Fruit fly (Drosophila melanogaster) whole organism, embryonic: Measurements from ENCODE around the gene MED18.

Source experiments
- Atf-2 ChIP-seq: fragments of 200-800 bp; sonication (Bioruptor generic); optimal IDR thresholded peaks from 2 replicates; lab custom pipeline; 2016; ENCODE audit warnings: missing biosample characterization, missing genetic modification characterization
- Atf6 ChIP-seq: fragments of 200-800 bp; sonication (Bioruptor generic); IDR thresholded peaks from 2 replicates; pipeline ENCODE4 v1.3.6; 2022; ENCODE audit warnings: missing biosample characterization, missing genetic modification characterization
- CG10147 ChIP-seq: fragments of 200-800 bp; sonication (Bioruptor generic); optimal IDR thresholded peaks from 2 replicates; lab custom pipeline; 2019; ENCODE audit warnings: missing biosample characterization, mild to moderate bottlenecking, missing genetic modification characterization, moderate library complexity
- CG10565 ChIP-seq: fragments of 200-800 bp; sonication (Bioruptor generic); optimal IDR thresholded peaks from 3 replicates; lab custom pipeline; 2016; ENCODE audit warnings: missing biosample characterization, mild to moderate bottlenecking, missing genetic modification characterization
- CG11398 ChIP-seq: fragments of 200-800 bp; sonication (Bioruptor generic); optimal IDR thresholded peaks from 2 replicates; lab custom pipeline; 2016; ENCODE audit warnings: missing biosample characterization, missing genetic modification characterization
- CG12391 ChIP-seq: fragments of 200-800 bp; sonication (Bioruptor generic); optimal IDR thresholded peaks from 3 replicates; lab custom pipeline; 2018; ENCODE audit warnings: missing biosample characterization, mild to moderate bottlenecking, missing genetic modification characterization, moderate library complexity
- CG14014 ChIP-seq: fragments of 200-800 bp; sonication (Bioruptor generic); IDR thresholded peaks from 2 replicates; pipeline ENCODE4 v1.3.6; 2022; ENCODE audit warnings: missing biosample characterization, missing genetic modification characterization
- CG2678 ChIP-seq: fragments of 200-800 bp; sonication (Bioruptor generic); optimal IDR thresholded peaks from 3 replicates; lab custom pipeline; 2019; ENCODE audit warnings: missing biosample characterization, mild to moderate bottlenecking, missing genetic modification characterization, moderate library complexity
- CG3163 ChIP-seq: fragments of 200-800 bp; sonication (Bioruptor generic); optimal IDR thresholded peaks from 3 replicates; lab custom pipeline; 2016; ENCODE audit warnings: missing biosample characterization, missing genetic modification characterization
- CG32767 ChIP-seq: fragments of 200-800 bp; sonication (Bioruptor generic); IDR thresholded peaks from 2 replicates; pipeline ENCODE4 v1.3.6; 2022; ENCODE audit warnings: missing biosample characterization, missing genetic modification characterization
- CG32772 ChIP-seq: fragments of 200-800 bp; sonication (Bioruptor generic); IDR thresholded peaks from 2 replicates; pipeline ENCODE4 v1.3.6; 2022; ENCODE audit warnings: missing biosample characterization, missing genetic modification characterization
- CG34376 ChIP-seq: fragments of 200-800 bp; sonication (Bioruptor generic); optimal IDR thresholded peaks from 2 replicates; lab custom pipeline; 2018; ENCODE audit warnings: missing biosample characterization, mild to moderate bottlenecking, missing genetic modification characterization
- CG4360 ChIP-seq: fragments of 200-800 bp; sonication (Bioruptor generic); IDR thresholded peaks from 2 replicates; pipeline ENCODE4 v1.3.6; 2022; ENCODE audit warnings: missing biosample characterization, missing genetic modification characterization
- CG4820 ChIP-seq: fragments of 200-800 bp; sonication (Bioruptor generic); optimal IDR thresholded peaks from 3 replicates; lab custom pipeline; 2016; ENCODE audit warnings: missing biosample characterization, missing genetic modification characterization
- CG7556 ChIP-seq: fragments of 200-800 bp; sonication (Bioruptor generic); optimal IDR thresholded peaks from 2 replicates; lab custom pipeline; 2017; ENCODE audit warnings: missing biosample characterization, mild to moderate bottlenecking, missing genetic modification characterization
- CG8388 ChIP-seq: fragments of 200-800 bp; sonication (Bioruptor generic); optimal IDR thresholded peaks from 2 replicates; lab custom pipeline; 2019; ENCODE audit warnings: missing biosample characterization, mild to moderate bottlenecking, missing genetic modification characterization, moderate library complexity
- CoRest ChIP-seq: fragments of 200-800 bp; sonication (Bioruptor generic); optimal IDR thresholded peaks from 3 replicates; lab custom pipeline; 2018; ENCODE audit warnings: missing biosample characterization, mild to moderate bottlenecking, missing genetic modification characterization, moderate library complexity
- CrebB ChIP-seq: fragments of 200-800 bp; sonication (Bioruptor generic); optimal IDR thresholded peaks from 3 replicates; lab custom pipeline; 2018; ENCODE audit warnings: missing biosample characterization, mild to moderate bottlenecking, missing genetic modification characterization
- D19A ChIP-seq: fragments of 200-800 bp; optimal IDR thresholded peaks from 3 replicates; lab custom pipeline; 2019; ENCODE audit warnings: missing biosample characterization, mild to moderate bottlenecking, missing genetic modification characterization, moderate library complexity
- Doc3 ChIP-seq: fragments of 200-800 bp; sonication (Bioruptor generic); IDR thresholded peaks from 3 replicates; pipeline ENCODE4 v1.3.6; 2022; ENCODE audit warnings: missing biosample characterization, missing genetic modification characterization; ENCODE audit not compliant: partially characterized antibody
- E2f2 ChIP-seq: fragments of 200-800 bp; sonication (Bioruptor generic); IDR thresholded peaks from 2 replicates; pipeline ENCODE4 v1.3.6; 2022; ENCODE audit warnings: missing biosample characterization, missing genetic modification characterization
- Eip74EF ChIP-seq, 2 experiments: fragments of 200-800 bp in 1 of 2; fragments of >200 bp in 1 of 2; sonication (Bioruptor generic) in 1 of 2; optimal IDR thresholded peaks; 2 replicates each; lab custom pipeline; 2017 to 2019; ENCODE audit warnings: missing biosample characterization in 2 of 2, missing genetic modification characterization in 2 of 2, mild to moderate bottlenecking in 1 of 2, moderate library complexity in 1 of 2
- H2.0 ChIP-seq: fragments of 200-800 bp; sonication (Bioruptor generic); IDR thresholded peaks from 2 replicates; pipeline ENCODE4 v1.3.6; 2022; ENCODE audit warnings: missing biosample characterization, missing genetic modification characterization
- Hmx ChIP-seq: fragments of 200-800 bp; sonication (Bioruptor generic); optimal IDR thresholded peaks from 2 replicates; lab custom pipeline; 2016; ENCODE audit warnings: missing biosample characterization, missing genetic modification characterization
- MTF-1 ChIP-seq: fragments of 200-800 bp; sonication (Bioruptor generic); optimal IDR thresholded peaks from 2 replicates; lab custom pipeline; 2018; ENCODE audit warnings: missing biosample characterization, mild to moderate bottlenecking, missing genetic modification characterization, borderline replicate concordance
- NC2β ChIP-seq: fragments of 200-800 bp; sonication (Bioruptor generic); optimal IDR thresholded peaks from 2 replicates; lab custom pipeline; 2016; ENCODE audit warnings: missing biosample characterization, missing genetic modification characterization
- Sox102F ChIP-seq: fragments of 200-800 bp; sonication (Bioruptor generic); optimal IDR thresholded peaks from 2 replicates; lab custom pipeline; 2018; ENCODE audit warnings: missing biosample characterization, mild to moderate bottlenecking, missing genetic modification characterization, moderate library complexity
- Tbp ChIP-seq: fragments of >200 bp; optimal IDR thresholded peaks from 2 replicates; lab custom pipeline; 2018; ENCODE audit warnings: missing biosample characterization, missing genetic modification characterization
- ato ChIP-seq: fragments of 200-800 bp; sonication (Bioruptor generic); IDR thresholded peaks from 2 replicates; pipeline ENCODE4 v1.3.6; 2022; ENCODE audit warnings: missing biosample characterization, missing genetic modification characterization; ENCODE audit not compliant: partially characterized antibody
- cato ChIP-seq: fragments of 200-800 bp; sonication (Bioruptor generic); optimal IDR thresholded peaks from 2 replicates; lab custom pipeline; 2016; ENCODE audit warnings: missing biosample characterization, missing genetic modification characterization, borderline replicate concordance
- chm ChIP-seq: fragments of 200-800 bp; sonication (Bioruptor generic); IDR thresholded peaks from 2 replicates; pipeline ENCODE4 v1.3.6; 2022; ENCODE audit warnings: missing biosample characterization, missing genetic modification characterization
- dmrt99B ChIP-seq: fragments of 200-800 bp; sonication (Bioruptor generic); optimal IDR thresholded peaks from 2 replicates; lab custom pipeline; 2018; ENCODE audit warnings: missing biosample characterization, mild to moderate bottlenecking, missing genetic modification characterization, moderate library complexity
- dpn ChIP-seq, 2 experiments: fragments of 200-800 bp; sonication (Bioruptor generic); optimal IDR thresholded peaks; 3 replicates each; lab custom pipeline; 2016; ENCODE audit warnings: missing biosample characterization in 2 of 2, missing genetic modification characterization in 2 of 2
- emc ChIP-seq: fragments of 200-800 bp; sonication (Bioruptor generic); optimal IDR thresholded peaks from 2 replicates; lab custom pipeline; 2016; ENCODE audit warnings: missing biosample characterization, missing genetic modification characterization
- fd102C ChIP-seq: fragments of 200-800 bp; sonication (Bioruptor generic); optimal IDR thresholded peaks from 2 replicates; lab custom pipeline; 2018; ENCODE audit warnings: missing biosample characterization, mild to moderate bottlenecking, missing genetic modification characterization, moderate library complexity
- fu2 ChIP-seq: fragments of 200-800 bp; sonication (Bioruptor generic); optimal IDR thresholded peaks from 2 replicates; lab custom pipeline; 2016; ENCODE audit warnings: missing biosample characterization, missing genetic modification characterization
- gcm ChIP-seq: fragments of 200-800 bp; sonication (Bioruptor generic); optimal IDR thresholded peaks from 2 replicates; lab custom pipeline; 2019; ENCODE audit warnings: missing biosample characterization, mild to moderate bottlenecking, missing genetic modification characterization, moderate library complexity
- h ChIP-seq: fragments of >200 bp; optimal IDR thresholded peaks from 2 replicates; lab custom pipeline; 2017
- ham ChIP-seq: fragments of 200-800 bp; sonication (Bioruptor generic); IDR thresholded peaks from 2 replicates; pipeline ENCODE4 v1.3.6; 2022; ENCODE audit warnings: missing biosample characterization, missing genetic modification characterization
- hbn ChIP-seq: fragments of 200-800 bp; sonication (Bioruptor generic); IDR thresholded peaks from 2 replicates; pipeline ENCODE4 v1.3.6; 2022; ENCODE audit warnings: missing biosample characterization, missing genetic modification characterization; ENCODE audit not compliant: partially characterized antibody
- lilli ChIP-seq: fragments of 200-800 bp; sonication (Bioruptor generic); optimal IDR thresholded peaks from 3 replicates; lab custom pipeline; 2016; ENCODE audit warnings: missing biosample characterization, missing genetic modification characterization
- lmd ChIP-seq: fragments of 200-800 bp; sonication (Bioruptor generic); IDR thresholded peaks from 2 replicates; pipeline ENCODE4 v1.3.6; 2022; ENCODE audit warnings: missing biosample characterization, missing genetic modification characterization
- maf-S ChIP-seq: fragments of 200-800 bp; sonication (Bioruptor generic); optimal IDR thresholded peaks from 2 replicates; lab custom pipeline; 2016; ENCODE audit warnings: missing biosample characterization, missing genetic modification characterization
- row ChIP-seq: fragments of 200-800 bp; sonication (Bioruptor generic); IDR thresholded peaks from 3 replicates; pipeline ENCODE4 v1.3.6; 2022; ENCODE audit warnings: missing biosample characterization, missing genetic modification characterization
- schlank ChIP-seq: fragments of 200-800 bp; sonication (Bioruptor generic); optimal IDR thresholded peaks from 2 replicates; lab custom pipeline; 2018; ENCODE audit warnings: missing biosample characterization, mild to moderate bottlenecking, missing genetic modification characterization
- sim ChIP-seq: fragments of 200-800 bp; sonication (Bioruptor generic); IDR thresholded peaks from 2 replicates; pipeline ENCODE4 v1.3.6; 2022; ENCODE audit warnings: missing biosample characterization, missing genetic modification characterization
- tgo ChIP-seq: fragments of 200-800 bp; sonication (Bioruptor generic); IDR thresholded peaks from 3 replicates; pipeline ENCODE4 v1.3.6; 2022; ENCODE audit warnings: missing biosample characterization, missing genetic modification characterization
- tll ChIP-seq, 2 experiments: fragments of 200-800 bp in 1 of 2; fragments of >200 bp in 1 of 2; sonication (Bioruptor generic) in 1 of 2; optimal IDR thresholded peaks; 2 replicates each; lab custom pipeline; 2017 to 2019; ENCODE audit warnings: missing biosample characterization in 2 of 2, missing genetic modification characterization in 2 of 2, mild to moderate bottlenecking in 1 of 2, moderate library complexity in 1 of 2
- vfl ChIP-seq: fragments of 200-800 bp; sonication (Bioruptor generic); optimal IDR thresholded peaks from 2 replicates; lab custom pipeline; 2016; ENCODE audit warnings: missing biosample characterization, missing genetic modification characterization
- zfh1 ChIP-seq: fragments of 200-800 bp; sonication (Bioruptor generic); IDR thresholded peaks from 3 replicates; pipeline ENCODE4 v1.3.6; 2022; ENCODE audit warnings: missing biosample characterization, missing genetic modification characterization

Gene MED18

DNA sequence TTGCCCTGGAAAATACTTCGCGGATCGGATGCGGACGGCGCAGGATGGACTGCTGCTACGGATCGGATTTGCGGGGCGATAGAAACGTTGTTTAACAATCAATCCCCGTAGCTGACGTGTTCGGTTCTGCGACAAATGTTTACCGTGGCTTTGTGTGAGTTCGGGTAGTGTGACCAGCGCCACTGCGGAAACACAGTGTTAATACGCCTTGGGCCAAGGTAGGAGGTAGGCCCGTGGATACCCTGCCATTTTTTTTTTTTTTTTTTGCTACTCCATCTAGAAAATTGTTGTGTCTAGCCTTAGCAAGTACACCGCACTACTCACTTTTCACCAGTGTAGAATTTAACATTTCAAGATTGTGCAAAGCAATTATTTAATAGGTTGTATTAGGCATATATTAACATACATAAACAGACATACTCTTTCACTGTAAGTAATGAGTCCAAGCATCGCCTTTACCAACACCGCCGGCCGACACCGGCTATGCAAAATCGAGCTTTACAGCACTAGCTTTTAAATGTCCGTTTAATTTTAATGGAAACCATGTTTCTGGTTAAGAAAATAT lies 4.0 kb upstream of the MED18 start, which contains the start of gene deltaCOP (continued):
- TF ChIP-seq Eip74EF (GFP tag; optimal IDR thresholded peaks at IDR 0.05; lab: Kevin White, UChicago) (no peak), MTF-1 (GFP tag; lab: Kevin White, UChicago) (peak; percentile 20), maf-S (GFP tag; lab: Kevin White, UChicago) (peak; percentile 88), NC2β (GFP tag; lab: Kevin White, UChicago) (peak; percentile 89), E2f2 (GFP tag; lab: Robert Waterston, UW) (peak; percentile 68), H2.0 (GFP tag; lab: Robert Waterston, UW) (peak; percentile 72), CG4360 (GFP tag; lab: Robert Waterston, UW) (peak; percentile 26; the same call in 1 of the 2 replicates), Hmx (GFP tag; lab: Kevin White, UChicago) (no peak), tll (GFP tag; optimal IDR thresholded peaks at IDR 0.05; lab: Kevin White, UChicago) (peak in 1 of 2 experiments; percentile 69), CG7556 (GFP tag; lab: Kevin White, UChicago) (peak; percentile 77), lilli (peak; percentile 93), dmrt99B (no peak), Doc3 (GFP tag; lab: Robert Waterston, UW) (no peak), emc (peak; percentile 69), chm (GFP tag; lab: Robert Waterston, UW) (0 out of 2 replicates have a peak, but pooled peaks have one; percentile 29), sim (no peak), fu2 (GFP tag; lab: Kevin White, UChicago) (peak; percentile 94), CG10147 (no peak), CG10565 (GFP tag; lab: Kevin White, UChicago) (peak; percentile 43), CG34376 (GFP tag; lab: Kevin White, UChicago) (peak; percentile 76), hbn (GFP tag; lab: Robert Waterston, UW) (no peak), zfh1 (peak; percentile 70), CG32767 (GFP tag; lab: Robert Waterston, UW) (peak; percentile 72; the same call in 1 of the 2 replicates), gcm (peak; percentile 28), ham (GFP tag; lab: Robert Waterston, UW) (peak; percentile 65; the same call in 1 of the 2 replicates), Sox102F (GFP tag; lab: Kevin White, UChicago) (no peak), CoRest (tag; lab: Kevin White, UChicago) (peak; percentile 84), dpn (GFP tag; optimal IDR thresholded peaks at IDR 0.05; lab: Kevin White, UChicago) (peak; percentile 90 to 94), Atf6 (GFP tag; lab: Robert Waterston, UW) (peak; percentile 84), D19A (tag; lab: Kevin White, UChicago) (peak; percentile 100), row (GFP tag; lab: Robert Waterston, UW) (peak; percentile 99), CG4820 (peak; percentile 80), CG11398 (GFP tag; lab: Kevin White, UChicago) (peak; percentile 86), CG32772 (GFP tag; lab: Robert Waterston, UW) (peak; percentile 87), schlank (tag; lab: Kevin White, UChicago) (peak; percentile 24), CG3163 (GFP tag; lab: Kevin White, UChicago) (peak; percentile 68), CG12391 (peak; percentile 78), CG14014 (peak; percentile 83), CG8388 (GFP tag; lab: Kevin White, UChicago) (no peak), CG2678 (tag; lab: Kevin White, UChicago) (no peak), cato (peak; percentile 73), Tbp (GFP tag; lab: Kevin White, UChicago) (no peak), h (lab: Kevin White, UChicago) (no peak), lmd (GFP tag; lab: Robert Waterston, UW) (peak; percentile 91), vfl (GFP tag; lab: Kevin White, UChicago) (peak; percentile 78), tgo (GFP tag; lab: Robert Waterston, UW) (peak; percentile 82), fd102C (GFP tag; lab: Kevin White, UChicago) (no peak), CrebB (tag; lab: Kevin White, UChicago) (peak; percentile 31), Atf-2 (GFP tag; lab: Kevin White, UChicago) (peak; percentile 88), ato (no peak)
